Worm (Caenorhabditis elegans): ENCODE data around the gene appg-1.

ce11 chrII:10315252-10315651 lies 10.6 kb upstream of the appg-1 start, which contains the start of gene idpp-8:
- TF ChIP-seq W03F9.2 (tag; optimal IDR thresholded peaks at IDR 0.05): no peak
- TF ChIP-seq dao-5 (tag; optimal IDR thresholded peaks at IDR 0.05): no peak
- TF ChIP-seq him-1 (tag; optimal IDR thresholded peaks at IDR 0.05): no peak

All from whole organism, L4/young adult.